Worm (Caenorhabditis elegans) whole organism, L1 larva: ENCODE measurements around the gene K08E4.7.

Experiments
- aha-1 ChIP-seq: fragments of 150-350 bp; optimal IDR thresholded peaks from 2 replicates; lab custom pipeline; 2014; ENCODE audit warnings: missing biosample characterization, missing genetic modification characterization
- ceh-82 ChIP-seq, 3 experiments: fragments of 150-350 bp in 1 of 3; sonication (generic microtip) in 2 of 3; optimal IDR thresholded peaks; 2 replicates each; lab custom pipeline; 2014 to 2017; ENCODE audit warnings: missing biosample characterization in 3 of 3, missing genetic modification characterization in 3 of 3
- ces-1 ChIP-seq: fragments of 150-350 bp; optimal IDR thresholded peaks from 2 replicates; lab custom pipeline; 2014; ENCODE audit warnings: missing biosample characterization, missing genetic modification reagents, missing genetic modification characterization
- elt-2 ChIP-seq: sonication (generic microtip); optimal IDR thresholded peaks from 2 replicates; lab custom pipeline; 2016; ENCODE audit warnings: missing genetic modification characterization, mild to moderate bottlenecking, inconsistent platforms, missing compliant biosample characterization, missing genetic modification reagents
- ets-5 ChIP-seq: fragments of 200-800 bp; sonication (Bioruptor generic); IDR thresholded peaks from 2 replicates; pipeline ENCODE4 v1.3.6; 2022; ENCODE audit warnings: missing genetic modification characterization, missing compliant biosample characterization
- mdl-1 ChIP-seq, 2 experiments: fragments of 150-350 bp; optimal IDR thresholded peaks; 2 replicates each; lab custom pipeline; 2014 to 2017; ENCODE audit warnings: missing biosample characterization in 2 of 2, missing genetic modification characterization in 2 of 2, inconsistent platforms in 1 of 2
- snpc-4 ChIP-seq: fragments of 150-350 bp; optimal IDR thresholded peaks from 2 replicates; lab custom pipeline; 2014; ENCODE audit warnings: missing biosample characterization, missing genetic modification characterization
- sptf-1 ChIP-seq: fragments of 150-350 bp; optimal IDR thresholded peaks from 2 replicates; lab custom pipeline; 2014; ENCODE audit warnings: missing biosample characterization, missing genetic modification characterization
- unc-130 ChIP-seq: fragments of 150-350 bp; optimal IDR thresholded peaks from 2 replicates; lab custom pipeline; 2017; ENCODE audit warnings: missing biosample characterization, missing genetic modification characterization, inconsistent platforms
- zag-1 ChIP-seq: fragments of 150-350 bp; optimal IDR thresholded peaks from 2 replicates; lab custom pipeline; 2014; ENCODE audit warnings: missing biosample characterization, missing genetic modification characterization

DNA sequence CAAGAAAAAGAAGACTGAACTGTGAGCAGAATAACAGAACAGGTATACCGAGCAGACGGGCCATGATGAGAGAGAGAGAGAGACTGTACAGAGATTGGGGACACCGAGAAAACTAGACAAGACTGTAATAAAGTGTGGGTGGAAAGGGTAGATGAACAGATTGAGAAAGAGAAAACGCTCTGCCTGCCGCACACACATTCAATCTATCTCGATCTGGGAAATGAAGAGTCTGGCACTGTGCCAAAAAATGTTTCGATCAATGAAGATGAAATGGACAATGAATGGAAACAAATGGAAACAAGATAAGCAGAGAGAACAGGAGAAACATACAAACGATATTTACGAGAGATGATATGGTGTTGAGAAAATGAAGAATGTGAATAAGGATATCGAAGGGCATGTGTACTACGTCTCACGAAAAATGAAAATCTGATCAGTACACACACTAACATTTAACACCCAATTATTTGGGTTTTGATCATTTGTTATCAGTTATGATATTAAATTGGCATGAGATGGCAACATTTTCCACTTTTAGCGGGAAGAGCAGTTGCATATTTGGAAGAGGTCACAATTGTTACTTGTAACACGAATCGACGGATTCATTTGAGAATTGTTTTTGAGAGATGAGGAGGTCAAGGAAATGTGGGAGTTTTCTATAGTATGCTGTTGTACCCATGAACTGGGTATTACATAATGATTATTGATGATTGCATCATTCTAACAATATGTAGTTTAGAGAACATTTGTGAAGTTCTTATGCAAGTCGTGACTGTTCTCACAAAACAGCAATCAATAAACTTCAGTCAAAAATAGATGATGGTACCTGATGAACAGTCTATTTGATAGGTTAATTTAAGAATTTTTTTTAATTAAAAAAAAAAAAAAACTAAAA is 30.5 kb upstream of the K08E4.7 start:
- TF ChIP-seq snpc-4 (no peak), mdl-1 (tag; optimal IDR thresholded peaks at IDR 0.05; lab: Kevin White, UChicago) (no peak), ceh-82 (tag; optimal IDR thresholded peaks at IDR 0.05; lab: Kevin White, UChicago) (no peak), sptf-1 (tag; lab: Kevin White, UChicago) (no peak), unc-130 (peak; percentile 19), elt-2 (no peak), aha-1 (tag; lab: Kevin White, UChicago) (no peak), zag-1 (tag; lab: Kevin White, UChicago) (no peak), ces-1 (no peak), ets-5 (GFP tag; lab: Robert Waterston, UW) (no peak)
